Worm (Caenorhabditis elegans) whole organism, L2 larva: ENCODE measurements around the gene rnh-1.1.

Experiments used
- R02D3.7 ChIP-seq: fragments of 150-350 bp; optimal IDR thresholded peaks from 2 replicates; lab custom pipeline; 2014; ENCODE audit warnings: missing biosample characterization, missing genetic modification characterization
- nhr-11 ChIP-seq: fragments of 150-350 bp; optimal IDR thresholded peaks from 2 replicates; lab custom pipeline; 2014; ENCODE audit warnings: missing biosample characterization, missing genetic modification characterization
- zag-1 ChIP-seq: fragments of 150-350 bp; optimal IDR thresholded peaks from 2 replicates; lab custom pipeline; 2014; ENCODE audit warnings: missing biosample characterization, missing genetic modification characterization

DNA sequence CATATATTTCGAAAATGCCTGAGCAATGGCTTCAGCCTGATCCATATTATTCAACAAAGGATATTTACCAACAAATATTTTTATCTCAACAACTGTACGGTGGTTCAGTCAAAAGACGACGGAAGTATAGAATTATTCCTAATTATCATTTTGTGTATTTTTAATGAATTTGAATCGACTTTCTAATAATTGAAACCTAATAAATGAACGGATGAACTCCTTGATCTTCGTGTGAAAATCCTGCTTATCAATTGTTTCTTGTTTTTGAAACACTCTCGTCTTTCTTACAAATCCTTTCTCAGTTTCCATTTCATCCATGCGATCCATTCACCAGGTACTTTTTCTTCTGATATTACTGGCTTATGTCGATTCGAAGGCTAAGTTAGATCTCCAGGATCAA is 50.1 kb downstream of the rnh-1.1 start, which contains the start of gene F35D2.1:
- no peak for TF ChIP-seq zag-1
- no peak for TF ChIP-seq nhr-11 (tag; lab: Kevin White, UChicago)
- TF ChIP-seq R02D3.7 (tag; lab: Kevin White, UChicago), result no peak
